Worm (Caenorhabditis elegans) whole organism, L4 larva: ENCODE data around the gene smf-3.

ENCODE experiments used
- F37D6.2 ChIP-seq: sonication (generic microtip); optimal IDR thresholded peaks from 2 replicates; lab custom pipeline; 2016; ENCODE audit warnings: mild to moderate bottlenecking, missing genetic modification characterization, missing compliant biosample characterization
- ZK337.2 ChIP-seq: fragments of 200-800 bp; sonication (Bioruptor generic); IDR thresholded peaks from 2 replicates; pipeline ENCODE4 v1.3.6; 2022; ENCODE audit warnings: missing genetic modification reagents, missing genetic modification characterization, missing compliant biosample characterization
- ZK546.5 ChIP-seq, 2 experiments: sonication (generic microtip); optimal IDR thresholded peaks; 2 replicates each; lab custom pipeline; 2017; ENCODE audit warnings: missing biosample characterization in 2 of 2, missing genetic modification characterization in 2 of 2
- aha-1 ChIP-seq: fragments of 150-350 bp; peaks from one replicate; lab custom pipeline; 2014; ENCODE audit warnings: missing biosample characterization, missing genetic modification characterization
- arid-1 ChIP-seq: fragments of 200-800 bp; sonication (Bioruptor generic); conservative IDR thresholded peaks from 2 replicates; pipeline ENCODE4 v1.3.6; 2022; ENCODE audit warnings: missing genetic modification reagents, missing genetic modification characterization, missing compliant biosample characterization
- attf-4 ChIP-seq: sonication (generic microtip); optimal IDR thresholded peaks from 3 replicates; lab custom pipeline; 2017; ENCODE audit warnings: missing biosample characterization, missing genetic modification characterization
- daf-16 ChIP-seq, 3 experiments: sonication (generic microtip); optimal IDR thresholded peaks; 2 replicates each; lab custom pipeline; 2016 to 2017; ENCODE audit warnings: missing genetic modification characterization in 3 of 3, missing genetic modification reagents in 3 of 3, mild to moderate bottlenecking in 2 of 3, missing compliant biosample characterization in 2 of 3, missing biosample characterization in 1 of 3, moderate library complexity in 1 of 3
- dmd-6 ChIP-seq: fragments of 200-800 bp; sonication (Bioruptor generic); IDR thresholded peaks from 2 replicates; pipeline ENCODE4 v1.3.6; 2022; ENCODE audit warnings: missing genetic modification reagents, missing genetic modification characterization, missing compliant biosample characterization
- dpl-1 ChIP-seq: fragments of 150-350 bp; optimal IDR thresholded peaks from 2 replicates; lab custom pipeline; 2014; ENCODE audit warnings: missing biosample characterization, missing genetic modification reagents, missing genetic modification characterization
- duxl-1 ChIP-seq: sonication (generic microtip); optimal IDR thresholded peaks from 2 replicates; lab custom pipeline; 2016; ENCODE audit warnings: mild to moderate bottlenecking, missing genetic modification characterization, moderate library complexity, missing compliant biosample characterization; ENCODE audit not compliant: poor library complexity
- dve-1 ChIP-seq: sonication (generic microtip); optimal IDR thresholded peaks from 2 replicates; lab custom pipeline; 2017; ENCODE audit warnings: antibody characterized with exemption, mild to moderate bottlenecking, missing genetic modification characterization, missing compliant biosample characterization; ENCODE audit not compliant: insufficient read depth
- fkh-10 ChIP-seq: fragments of 150-350 bp; optimal IDR thresholded peaks from 2 replicates; lab custom pipeline; 2014; ENCODE audit warnings: missing biosample characterization, missing genetic modification reagents, missing genetic modification characterization
- hif-1 ChIP-seq, 2 experiments: sonication (generic microtip); optimal IDR thresholded peaks; 2 replicates each; lab custom pipeline; 2016 to 2017; ENCODE audit warnings: missing compliant biosample characterization in 2 of 2, missing genetic modification characterization in 2 of 2, missing genetic modification reagents in 2 of 2, missing genotype in 2 of 2, mild to moderate bottlenecking in 1 of 2
- hlh-30 ChIP-seq: sonication (generic microtip); optimal IDR thresholded peaks from 2 replicates; lab custom pipeline; 2017; ENCODE audit warnings: antibody characterized with exemption, mild to moderate bottlenecking, missing genetic modification characterization, missing compliant biosample characterization; ENCODE audit not compliant: insufficient read depth
- hmg-1.1 ChIP-seq: fragments of 200-800 bp; sonication (Bioruptor generic); IDR thresholded peaks from 2 replicates; pipeline ENCODE4 v1.3.6; 2022; ENCODE audit warnings: missing genetic modification reagents, missing genetic modification characterization, missing compliant biosample characterization
- jun-1 ChIP-seq: fragments of 150-350 bp; optimal IDR thresholded peaks from 2 replicates; lab custom pipeline; 2014; ENCODE audit warnings: missing biosample characterization, missing genetic modification reagents, missing genetic modification characterization
- lin-1 ChIP-seq: fragments of 200-800 bp; sonication (Bioruptor generic); IDR thresholded peaks from 2 replicates; pipeline ENCODE4 v1.3.6; 2022; ENCODE audit warnings: missing genetic modification reagents, missing genetic modification characterization, missing compliant biosample characterization
- lin-13 ChIP-seq: fragments of 150-350 bp; optimal IDR thresholded peaks from 2 replicates; lab custom pipeline; 2014; ENCODE audit warnings: missing biosample characterization, missing genetic modification reagents, missing genetic modification characterization
- lin-29 ChIP-seq: fragments of 200-800 bp; sonication (Bioruptor generic); IDR thresholded peaks from 2 replicates; pipeline ENCODE4 v1.3.6; 2022; ENCODE audit warnings: missing genetic modification reagents, missing genetic modification characterization, missing compliant biosample characterization
- lin-38 ChIP-seq: fragments of 200-800 bp; sonication (Bioruptor generic); IDR thresholded peaks from 2 replicates; pipeline ENCODE4 v1.3.6; 2022; ENCODE audit warnings: missing genetic modification reagents, missing genetic modification characterization, missing compliant biosample characterization
- lsy-2 ChIP-seq, 2 experiments: fragments of 150-350 bp in 1 of 2; sonication (generic microtip) in 1 of 2; optimal IDR thresholded peaks; 2 replicates each; lab custom pipeline; 2014 to 2017; ENCODE audit warnings: missing biosample characterization in 2 of 2, missing genetic modification characterization in 2 of 2
- mep-1 ChIP-seq: fragments of 150-350 bp; sonication (generic microtip); optimal IDR thresholded peaks from 3 replicates; lab custom pipeline; 2014; ENCODE audit warnings: missing biosample characterization, missing genetic modification characterization
- mxl-3 ChIP-seq: fragments of 200-800 bp; sonication (Bioruptor generic); optimal IDR thresholded peaks from 2 replicates; lab custom pipeline; 2018; ENCODE audit warnings: mild to moderate bottlenecking, missing genetic modification characterization, missing compliant biosample characterization
- nhr-10 ChIP-seq: fragments of 150-350 bp; optimal IDR thresholded peaks from 2 replicates; lab custom pipeline; 2014; ENCODE audit warnings: missing biosample characterization, missing genetic modification characterization
- nhr-102 ChIP-seq: sonication (generic microtip); optimal IDR thresholded peaks from 2 replicates; lab custom pipeline; 2016; ENCODE audit warnings: mild to moderate bottlenecking, missing genetic modification characterization, moderate library complexity, missing compliant biosample characterization
- nhr-11 ChIP-seq: fragments of 150-350 bp; optimal IDR thresholded peaks from 2 replicates; lab custom pipeline; 2014; ENCODE audit warnings: missing biosample characterization, missing genetic modification characterization
- nhr-42 ChIP-seq: fragments of 200-800 bp; sonication (Bioruptor generic); IDR thresholded peaks from 2 replicates; pipeline ENCODE4 v1.3.6; 2022; ENCODE audit warnings: missing genetic modification characterization, missing compliant biosample characterization
- nhr-6 ChIP-seq: fragments of 150-350 bp; optimal IDR thresholded peaks from 2 replicates; lab custom pipeline; 2014; ENCODE audit warnings: missing biosample characterization, missing genetic modification characterization
- nhr-76 ChIP-seq: fragments of 150-350 bp; optimal IDR thresholded peaks from 2 replicates; lab custom pipeline; 2014; ENCODE audit warnings: missing biosample characterization, missing genetic modification characterization
- nhr-77 ChIP-seq: fragments of 150-350 bp; optimal IDR thresholded peaks from 2 replicates; lab custom pipeline; 2014; ENCODE audit warnings: missing biosample characterization, missing genetic modification characterization
- pha-4 ChIP-seq, 2 experiments: fragments of 150-350 bp in 1 of 2; fragments of 200-800 bp in 1 of 2; sonication (Bioruptor generic) in 1 of 2; IDR thresholded peaks in 1 of 2; optimal IDR thresholded peaks in 1 of 2; 2 replicates each; pipeline versions ENCODE4 v1.3.6 to Lab custom; 2014 to 2022; ENCODE audit warnings: missing genetic modification characterization in 2 of 2, missing genetic modification reagents in 2 of 2, missing biosample characterization in 1 of 2, missing compliant biosample characterization in 1 of 2
- php-3 ChIP-seq: fragments of 200-800 bp; sonication (Bioruptor generic); IDR thresholded peaks from 2 replicates; pipeline ENCODE4 v1.3.6; 2022; ENCODE audit warnings: missing genetic modification reagents, missing genetic modification characterization, missing compliant biosample characterization
- pqm-1 ChIP-seq: sonication (generic microtip); optimal IDR thresholded peaks from 2 replicates; lab custom pipeline; 2017; ENCODE audit warnings: missing biosample characterization, missing genetic modification characterization
- set-16 ChIP-seq: fragments of 200-800 bp; sonication (Bioruptor generic); IDR thresholded peaks from 2 replicates; pipeline ENCODE4 v1.3.6; 2022; ENCODE audit warnings: missing genetic modification reagents, missing genetic modification characterization, missing compliant biosample characterization
- skn-1 ChIP-seq: fragments of 150-350 bp; optimal IDR thresholded peaks from 2 replicates; lab custom pipeline; 2014; ENCODE audit warnings: missing biosample characterization, missing genetic modification characterization
- spr-1 ChIP-seq: sonication (generic microtip); optimal IDR thresholded peaks from 2 replicates; lab custom pipeline; 2016; ENCODE audit warnings: mild to moderate bottlenecking, missing genetic modification characterization, missing compliant biosample characterization
- unc-62 ChIP-seq, 3 experiments: fragments of 150-350 bp in 1 of 3; sonication (generic microtip); optimal IDR thresholded peaks in 2 of 3; peaks in 1 of 3; 1 replicate in 1 of 3; 2 replicates in 2 of 3; lab custom pipeline; 2014 to 2017; ENCODE audit warnings: missing biosample characterization in 3 of 3, missing genetic modification characterization in 3 of 3, missing genetic modification reagents in 3 of 3, missing genotype in 1 of 3

The smf-3 gene

ce11 chrIV:2599634-2600033, 19.0 kb upstream of the smf-3 start (continued):
- TF ChIP-seq ZK337.2 (GFP tag; lab: Robert Waterston, UW) (no peak), lin-29 (peak; percentile 23; the same call in 1 of the 2 replicates), set-16 (peak; percentile 40; the same call in 1 of the 2 replicates), nhr-76 (tag; lab: Kevin White, UChicago) (no peak), nhr-42 (GFP tag; lab: Robert Waterston, UW) (peak; percentile 57; the same call in 1 of the 2 replicates), F37D6.2 (tag; lab: Kevin White, UChicago) (peak; percentile 31), aha-1 (peak; percentile 49), duxl-1 (tag; lab: Kevin White, UChicago) (peak; percentile 42), nhr-10 (tag; lab: Kevin White, UChicago) (peak; percentile 56), pha-4 (GFP tag; IDR thresholded peaks at IDR 0.05; lab: Robert Waterston, UW) (no peak), pha-4 (tag; optimal IDR thresholded peaks at IDR 0.05; lab: Kevin White, UChicago) (peak; percentile 76), daf-16 (GFP tag; optimal IDR thresholded peaks at IDR 0.05; lab: Kevin White, UChicago) (no peak), daf-16 (tag; optimal IDR thresholded peaks at IDR 0.05; lab: Kevin White, UChicago) (peak; percentile 58), nhr-77 (tag; lab: Kevin White, UChicago) (peak; percentile 78), dpl-1 (GFP tag; lab: Kevin White, UChicago) (peak; percentile 64), hlh-30 (peak; percentile 99), spr-1 (tag; lab: Kevin White, UChicago) (no peak), jun-1 (no peak), dve-1 (tag; lab: Kevin White, UChicago) (peak; percentile 91), fkh-10 (GFP tag; lab: Kevin White, UChicago) (peak; percentile 49), hif-1 (tag; optimal IDR thresholded peaks at IDR 0.05; lab: Kevin White, UChicago) (peak in 1 of 2 experiments; percentile 77), lin-38 (GFP tag; lab: Robert Waterston, UW) (peak; percentile 54), php-3 (GFP tag; lab: Robert Waterston, UW) (0 out of 2 replicates have a peak, but pooled peaks have one; percentile 7), lsy-2 (tag; optimal IDR thresholded peaks at IDR 0.05; lab: Kevin White, UChicago) (peak; percentile 58 to 88), nhr-11 (tag; lab: Kevin White, UChicago) (peak; percentile 68), dmd-6 (GFP tag; lab: Robert Waterston, UW) (peak; percentile 79), mep-1 (peak; percentile 85), pqm-1 (tag; lab: Kevin White, UChicago) (peak; percentile 35), lin-13 (GFP tag; lab: Kevin White, UChicago) (peak; percentile 69), nhr-102 (tag; lab: Kevin White, UChicago) (peak; percentile 42), mxl-3 (GFP tag; lab: Kevin White, UChicago) (peak; percentile 55), hmg-1.1 (GFP tag; lab: Robert Waterston, UW) (peak; percentile 87), ZK546.5 (tag; optimal IDR thresholded peaks at IDR 0.05; lab: Kevin White, UChicago) (peak in 1 of 2 experiments; percentile 8), lin-1 (0 out of 2 replicates have a peak, but pooled peaks have one; percentile 16), nhr-6 (peak; percentile 48), arid-1 (GFP tag; lab: Robert Waterston, UW) (0 out of 2 replicates have a peak, but pooled peaks have one; percentile 26), skn-1 (tag; lab: Kevin White, UChicago) (no peak), unc-62 (GFP tag; optimal IDR thresholded peaks at IDR 0.05 in 1 of 2; lab: Kevin White, UChicago) (peak in 1 of 2 experiments; percentile 95), unc-62 (tag; optimal IDR thresholded peaks at IDR 0.05; lab: Kevin White, UChicago) (no peak), attf-4 (tag; lab: Kevin White, UChicago) (no peak)

DNA sequence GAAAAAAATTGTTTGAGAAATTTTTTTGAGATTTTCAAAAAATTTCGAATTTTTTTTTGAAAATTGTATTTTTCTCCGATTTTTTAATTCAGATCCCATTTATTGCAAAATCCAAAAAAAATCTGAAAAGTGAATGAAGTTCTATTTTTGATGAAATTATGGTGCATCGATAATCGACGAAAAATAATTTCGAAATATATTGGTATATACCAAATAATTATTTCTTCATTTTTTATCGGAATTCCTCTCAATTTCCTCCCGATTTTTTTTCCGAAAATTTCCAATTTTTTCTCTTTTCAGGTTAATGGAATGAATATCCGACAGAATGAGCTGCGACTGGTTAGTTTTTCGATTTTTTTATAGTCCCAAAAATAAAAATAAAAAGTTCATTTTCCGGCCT, 17.8 kb upstream of the smf-3 start, which contains the start of gene epg-9:
Gene epg-9, plus strand, starts transcription at position 301 of the 400 bp plus-strand sequence.
- TF ChIP-seq attf-4 (tag; lab: Kevin White, UChicago) = no peak
- no peak for TF ChIP-seq nhr-76 (tag; lab: Kevin White, UChicago)
